Worm (Caenorhabditis elegans) whole organism, L4 larva: ENCODE data around the gene mfsd-6.

Experiments used
- D1046.2 ChIP-seq: fragments of 200-800 bp; sonication (Bioruptor generic); IDR thresholded peaks from 2 replicates; pipeline ENCODE4 v1.3.6; 2022; ENCODE audit warnings: missing genetic modification characterization, missing compliant biosample characterization
- F37D6.2 ChIP-seq: sonication (generic microtip); optimal IDR thresholded peaks from 2 replicates; lab custom pipeline; 2016; ENCODE audit warnings: mild to moderate bottlenecking, missing genetic modification characterization, missing compliant biosample characterization
- Y105C5A.15 ChIP-seq: fragments of 200-800 bp; sonication (Bioruptor generic); IDR thresholded peaks from 2 replicates; pipeline ENCODE4 v1.3.6; 2022; ENCODE audit warnings: missing genetic modification characterization, missing compliant biosample characterization
- Y5F2A.4 ChIP-seq: fragments of 200-800 bp; sonication (Bioruptor generic); optimal IDR thresholded peaks from 2 replicates; lab custom pipeline; 2018; ENCODE audit warnings: mild to moderate bottlenecking, missing genetic modification characterization, missing compliant biosample characterization
- Y75B8A.6 ChIP-seq: fragments of 200-800 bp; sonication (Bioruptor generic); IDR thresholded peaks from 2 replicates; pipeline ENCODE4 v1.3.6; 2022; ENCODE audit warnings: missing genetic modification reagents, missing genetic modification characterization, missing compliant biosample characterization
- ZK546.5 ChIP-seq, 2 experiments: sonication (generic microtip); optimal IDR thresholded peaks; 2 replicates each; lab custom pipeline; 2017; ENCODE audit warnings: missing biosample characterization in 2 of 2, missing genetic modification characterization in 2 of 2
- ama-1 ChIP-seq: fragments of 150-350 bp; optimal IDR thresholded peaks from 2 replicates; lab custom pipeline; 2014; ENCODE audit warnings: inconsistent platforms, mixed read lengths
- ceh-20 ChIP-seq: fragments of 200-800 bp; sonication (Bioruptor generic); IDR thresholded peaks from 2 replicates; pipeline ENCODE4 v1.3.6; 2022; ENCODE audit warnings: missing genetic modification reagents, missing genetic modification characterization, missing compliant biosample characterization
- ceh-28 ChIP-seq: fragments of 150-350 bp; optimal IDR thresholded peaks from 2 replicates; lab custom pipeline; 2014; ENCODE audit warnings: missing biosample characterization, missing genetic modification reagents, missing genetic modification characterization
- daf-16 ChIP-seq, 3 experiments: sonication (generic microtip); optimal IDR thresholded peaks; 2 replicates each; lab custom pipeline; 2016 to 2017; ENCODE audit warnings: missing genetic modification characterization in 3 of 3, missing genetic modification reagents in 3 of 3, mild to moderate bottlenecking in 2 of 3, missing compliant biosample characterization in 2 of 3, missing biosample characterization in 1 of 3, moderate library complexity in 1 of 3
- dmd-8 ChIP-seq: fragments of 200-800 bp; sonication (Bioruptor generic); IDR thresholded peaks from 2 replicates; pipeline ENCODE4 v1.3.6; 2022; ENCODE audit warnings: missing genetic modification characterization, missing compliant biosample characterization
- dve-1 ChIP-seq: sonication (generic microtip); optimal IDR thresholded peaks from 2 replicates; lab custom pipeline; 2017; ENCODE audit warnings: antibody characterized with exemption, mild to moderate bottlenecking, missing genetic modification characterization, missing compliant biosample characterization; ENCODE audit not compliant: insufficient read depth
- egl-43 ChIP-seq: fragments of 200-800 bp; sonication (Bioruptor generic); IDR thresholded peaks from 2 replicates; pipeline ENCODE4 v1.3.6; 2022; ENCODE audit warnings: missing genetic modification reagents, missing genetic modification characterization, missing compliant biosample characterization
- fkh-10 ChIP-seq: fragments of 150-350 bp; optimal IDR thresholded peaks from 2 replicates; lab custom pipeline; 2014; ENCODE audit warnings: missing biosample characterization, missing genetic modification reagents, missing genetic modification characterization
- hif-1 ChIP-seq, 2 experiments: sonication (generic microtip); optimal IDR thresholded peaks; 2 replicates each; lab custom pipeline; 2016 to 2017; ENCODE audit warnings: missing compliant biosample characterization in 2 of 2, missing genetic modification characterization in 2 of 2, missing genetic modification reagents in 2 of 2, missing genotype in 2 of 2, mild to moderate bottlenecking in 1 of 2
- hlh-11 ChIP-seq: fragments of 200-800 bp; sonication (Bioruptor generic); optimal IDR thresholded peaks from 2 replicates; lab custom pipeline; 2018; ENCODE audit warnings: mild to moderate bottlenecking, missing genetic modification characterization, missing compliant biosample characterization
- hlh-30 ChIP-seq: sonication (generic microtip); optimal IDR thresholded peaks from 2 replicates; lab custom pipeline; 2017; ENCODE audit warnings: antibody characterized with exemption, mild to moderate bottlenecking, missing genetic modification characterization, missing compliant biosample characterization; ENCODE audit not compliant: insufficient read depth
- hmg-1.1 ChIP-seq: fragments of 200-800 bp; sonication (Bioruptor generic); IDR thresholded peaks from 2 replicates; pipeline ENCODE4 v1.3.6; 2022; ENCODE audit warnings: missing genetic modification reagents, missing genetic modification characterization, missing compliant biosample characterization
- jun-1 ChIP-seq: fragments of 150-350 bp; optimal IDR thresholded peaks from 2 replicates; lab custom pipeline; 2014; ENCODE audit warnings: missing biosample characterization, missing genetic modification reagents, missing genetic modification characterization
- lin-1 ChIP-seq: fragments of 200-800 bp; sonication (Bioruptor generic); IDR thresholded peaks from 2 replicates; pipeline ENCODE4 v1.3.6; 2022; ENCODE audit warnings: missing genetic modification reagents, missing genetic modification characterization, missing compliant biosample characterization
- lin-29 ChIP-seq: fragments of 200-800 bp; sonication (Bioruptor generic); IDR thresholded peaks from 2 replicates; pipeline ENCODE4 v1.3.6; 2022; ENCODE audit warnings: missing genetic modification reagents, missing genetic modification characterization, missing compliant biosample characterization
- lin-39 ChIP-seq: fragments of 150-350 bp; optimal IDR thresholded peaks from 2 replicates; lab custom pipeline; 2014; ENCODE audit warnings: missing biosample characterization, missing genetic modification reagents, missing genetic modification characterization
- lir-3 ChIP-seq: sonication (generic microtip); optimal IDR thresholded peaks from 2 replicates; lab custom pipeline; 2016; ENCODE audit warnings: mild to moderate bottlenecking, missing genetic modification characterization, missing compliant biosample characterization
- lsy-2 ChIP-seq, 2 experiments: fragments of 150-350 bp in 1 of 2; sonication (generic microtip) in 1 of 2; optimal IDR thresholded peaks; 2 replicates each; lab custom pipeline; 2014 to 2017; ENCODE audit warnings: missing biosample characterization in 2 of 2, missing genetic modification characterization in 2 of 2
- mxl-2 ChIP-seq: fragments of 200-800 bp; sonication (Bioruptor generic); conservative IDR thresholded peaks from 2 replicates; pipeline ENCODE4 v1.3.6; 2022; ENCODE audit warnings: missing genetic modification reagents, missing genetic modification characterization, missing compliant biosample characterization
- nhr-28 ChIP-seq: fragments of 150-350 bp; optimal IDR thresholded peaks from 2 replicates; lab custom pipeline; 2014; ENCODE audit warnings: missing biosample characterization, missing genetic modification characterization
- nhr-42 ChIP-seq: fragments of 200-800 bp; sonication (Bioruptor generic); IDR thresholded peaks from 2 replicates; pipeline ENCODE4 v1.3.6; 2022; ENCODE audit warnings: missing genetic modification characterization, missing compliant biosample characterization
- nhr-76 ChIP-seq: fragments of 150-350 bp; optimal IDR thresholded peaks from 2 replicates; lab custom pipeline; 2014; ENCODE audit warnings: missing biosample characterization, missing genetic modification characterization
- saeg-2 ChIP-seq: fragments of 200-800 bp; sonication (Bioruptor generic); IDR thresholded peaks from 2 replicates; pipeline ENCODE4 v1.3.6; 2022; ENCODE audit warnings: missing genetic modification reagents, missing genetic modification characterization, missing compliant biosample characterization
- set-16 ChIP-seq: fragments of 200-800 bp; sonication (Bioruptor generic); IDR thresholded peaks from 2 replicates; pipeline ENCODE4 v1.3.6; 2022; ENCODE audit warnings: missing genetic modification reagents, missing genetic modification characterization, missing compliant biosample characterization
- snpc-1.2 ChIP-seq: fragments of 200-800 bp; sonication (Bioruptor generic); IDR thresholded peaks from 2 replicates; pipeline ENCODE4 v1.3.6; 2022; ENCODE audit warnings: missing genetic modification reagents, missing genetic modification characterization, missing compliant biosample characterization
- snpc-4 ChIP-seq: fragments of 150-350 bp; optimal IDR thresholded peaks from 2 replicates; lab custom pipeline; 2014; ENCODE audit warnings: missing biosample characterization, missing genetic modification characterization
- tag-97 ChIP-seq: fragments of 200-800 bp; sonication (Bioruptor generic); IDR thresholded peaks from 2 replicates; pipeline ENCODE4 v1.3.6; 2022; ENCODE audit warnings: missing genetic modification characterization, missing compliant biosample characterization
- unc-62 ChIP-seq, 3 experiments: fragments of 150-350 bp in 1 of 3; sonication (generic microtip); optimal IDR thresholded peaks in 2 of 3; peaks in 1 of 3; 1 replicate in 1 of 3; 2 replicates in 2 of 3; lab custom pipeline; 2014 to 2017; ENCODE audit warnings: missing biosample characterization in 3 of 3, missing genetic modification characterization in 3 of 3, missing genetic modification reagents in 3 of 3, missing genotype in 1 of 3
- zag-1 ChIP-seq: fragments of 150-350 bp; optimal IDR thresholded peaks from 2 replicates; lab custom pipeline; 2014; ENCODE audit warnings: missing biosample characterization, missing genetic modification characterization
- zip-2 ChIP-seq: fragments of 150-350 bp; optimal IDR thresholded peaks from 2 replicates; lab custom pipeline; 2014; ENCODE audit warnings: missing biosample characterization, missing genetic modification characterization

Gene mfsd-6

ce11 chrIII:7559869-7560268 lies 19.3 kb downstream of the mfsd-6 start:
- TF ChIP-seq daf-16 (GFP tag; optimal IDR thresholded peaks at IDR 0.05; lab: Kevin White, UChicago) (peak in 1 of 2 experiments; percentile 77), daf-16 (tag; optimal IDR thresholded peaks at IDR 0.05; lab: Kevin White, UChicago) (no peak), nhr-42 (GFP tag; lab: Robert Waterston, UW) (no peak), jun-1 (tag; lab: Kevin White, UChicago) (no peak), set-16 (GFP tag; lab: Robert Waterston, UW) (no peak), Y75B8A.6 (GFP tag; lab: Robert Waterston, UW) (no peak), zip-2 (tag; lab: Kevin White, UChicago) (no peak), fkh-10 (no peak), snpc-1.2 (GFP tag; lab: Robert Waterston, UW) (no peak), ZK546.5 (tag; optimal IDR thresholded peaks at IDR 0.05; lab: Kevin White, UChicago) (no peak), Y5F2A.4 (GFP tag; lab: Kevin White, UChicago) (no peak), zag-1 (tag; lab: Kevin White, UChicago) (no peak), hif-1 (tag; optimal IDR thresholded peaks at IDR 0.05; lab: Kevin White, UChicago) (no peak), saeg-2 (GFP tag; lab: Robert Waterston, UW) (no peak), mxl-2 (GFP tag; lab: Robert Waterston, UW) (no peak), unc-62 (GFP tag; optimal IDR thresholded peaks at IDR 0.05 in 1 of 2; lab: Kevin White, UChicago) (peak in 1 of 2 experiments; percentile 48), unc-62 (tag; optimal IDR thresholded peaks at IDR 0.05; lab: Kevin White, UChicago) (no peak), ama-1 (lab: Kevin White, UChicago) (no peak), nhr-76 (tag; lab: Kevin White, UChicago) (no peak), nhr-28 (tag; lab: Kevin White, UChicago) (no peak), D1046.2 (GFP tag; lab: Robert Waterston, UW) (no peak), F37D6.2 (no peak), hlh-30 (tag; lab: Kevin White, UChicago) (no peak), hlh-11 (tag; lab: Kevin White, UChicago) (peak; percentile 1), Y105C5A.15 (no peak)

ce11 chrIII:7558658-7559057 lies 20.6 kb downstream of the mfsd-6 start:
- TF ChIP-seq dve-1 (tag; lab: Kevin White, UChicago) (no peak), zip-2 (tag; lab: Kevin White, UChicago) (no peak), lin-1 (GFP tag; lab: Robert Waterston, UW) (no peak), egl-43 (GFP tag; lab: Robert Waterston, UW) (no peak), snpc-4 (tag; lab: Kevin White, UChicago) (no peak), lin-39 (no peak), saeg-2 (GFP tag; lab: Robert Waterston, UW) (no peak), ceh-28 (tag; lab: Kevin White, UChicago) (no peak), lin-29 (no peak), hmg-1.1 (GFP tag; lab: Robert Waterston, UW) (no peak), zag-1 (tag; lab: Kevin White, UChicago) (no peak), dmd-8 (no peak), tag-97 (GFP tag; lab: Robert Waterston, UW) (no peak)

- TF ChIP-seq nhr-28 (tag; lab: Kevin White, UChicago) (peak; percentile 14), lsy-2 (tag; optimal IDR thresholded peaks at IDR 0.05; lab: Kevin White, UChicago) (peak; percentile 29 to 66), lir-3 (no peak), unc-62 (GFP tag; optimal IDR thresholded peaks at IDR 0.05 in 1 of 2; lab: Kevin White, UChicago) (peak in 1 of 2 experiments; percentile 94), unc-62 (tag; optimal IDR thresholded peaks at IDR 0.05; lab: Kevin White, UChicago) (no peak), ceh-20 (GFP tag; lab: Robert Waterston, UW) (0 out of 2 replicates have a peak, but pooled peaks have one; percentile 19)
- TF ChIP-seq, all 104 proteins: peak for 4
Observed at ce11 chrIII:7557930-7558470, 21.2 kb downstream of the mfsd-6 start.
